Fruit fly (Drosophila melanogaster): Measurements from ENCODE around the gene CG18596.

DNA sequence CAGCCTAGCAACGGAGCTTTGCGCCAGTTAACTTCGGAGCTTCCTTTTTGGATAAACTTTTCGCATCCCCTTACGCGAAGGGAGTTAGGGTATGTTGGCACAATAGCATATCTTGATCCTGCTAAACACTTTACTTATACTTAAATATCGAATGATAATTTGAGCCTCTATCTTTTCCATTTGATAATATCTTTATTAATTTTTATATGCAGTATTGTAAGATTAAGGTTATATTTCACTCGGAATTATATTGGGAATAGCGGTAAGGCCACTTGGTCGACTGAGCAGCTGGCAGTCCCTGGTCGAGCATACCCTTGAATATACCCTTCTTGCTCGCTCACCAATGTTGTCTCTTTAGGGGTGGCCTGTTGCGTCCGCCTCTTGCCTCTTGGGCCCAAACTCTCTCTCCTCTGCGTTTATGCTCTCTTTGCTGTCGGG, 6.9 kb upstream of the CG18596 start:
- no peak for TF ChIP-seq h (optimal IDR thresholded peaks at IDR 0.05)
- TF ChIP-seq insv (optimal IDR thresholded peaks at IDR 0.05): no peak
